Worm (Caenorhabditis elegans) whole organism, young adult: ENCODE results near the gene cest-1.2.

Experiments used
- B0019.2 ChIP-seq: fragments of 200-800 bp; sonication (Bioruptor generic); conservative IDR thresholded peaks from 2 replicates; pipeline ENCODE4 v1.3.6; 2022; ENCODE audit warnings: missing genetic modification reagents, missing genetic modification characterization, missing compliant biosample characterization
- F22D6.2 ChIP-seq: sonication (generic microtip); optimal IDR thresholded peaks from 2 replicates; lab custom pipeline; 2016; ENCODE audit warnings: mild to moderate bottlenecking, missing genetic modification characterization, missing compliant biosample characterization
- F57C9.4 ChIP-seq: sonication (generic microtip); optimal IDR thresholded peaks from 2 replicates; lab custom pipeline; 2017; ENCODE audit warnings: mild to moderate bottlenecking, missing genetic modification characterization, missing compliant biosample characterization
- T07F8.4 ChIP-seq: sonication (generic microtip); optimal IDR thresholded peaks from 2 replicates; lab custom pipeline; 2016; ENCODE audit warnings: mild to moderate bottlenecking, missing genetic modification characterization, moderate library complexity, missing compliant biosample characterization
- Y79H2A.3 ChIP-seq: fragments of 200-800 bp; sonication (Bioruptor generic); conservative IDR thresholded peaks from 2 replicates; pipeline ENCODE4 v1.3.6; 2022; ENCODE audit warnings: missing genetic modification reagents, missing genetic modification characterization, missing compliant biosample characterization
- aptf-2 ChIP-seq: fragments of 200-800 bp; sonication (Bioruptor generic); conservative IDR thresholded peaks from 2 replicates; pipeline ENCODE4 v1.3.6; 2022; ENCODE audit warnings: missing genetic modification reagents, missing genetic modification characterization, missing compliant biosample characterization
- attf-3 ChIP-seq: fragments of 200-800 bp; sonication (Bioruptor generic); conservative IDR thresholded peaks from 2 replicates; pipeline ENCODE4 v1.3.6; 2022; ENCODE audit warnings: missing genetic modification reagents, missing genetic modification characterization, missing compliant biosample characterization
- bed-2 ChIP-seq: fragments of 200-800 bp; sonication (Bioruptor generic); IDR thresholded peaks from 2 replicates; pipeline ENCODE4 v1.3.6; 2022; ENCODE audit warnings: missing genetic modification reagents, missing genetic modification characterization, missing compliant biosample characterization
- ceh-27 ChIP-seq: fragments of 200-800 bp; sonication (Bioruptor generic); optimal IDR thresholded peaks from 2 replicates; lab custom pipeline; 2018; ENCODE audit warnings: mild to moderate bottlenecking, missing genetic modification characterization, moderate library complexity, missing compliant biosample characterization
- ets-4 ChIP-seq: fragments of 200-800 bp; sonication (Bioruptor generic); optimal IDR thresholded peaks from 2 replicates; lab custom pipeline; 2018; ENCODE audit warnings: mild to moderate bottlenecking, missing genetic modification characterization, missing compliant biosample characterization
- lin-40 ChIP-seq: sonication (generic microtip); optimal IDR thresholded peaks from 2 replicates; lab custom pipeline; 2016; ENCODE audit warnings: missing genetic modification characterization, mild to moderate bottlenecking, missing compliant biosample characterization, missing genotype, missing genetic modification reagents
- lir-1 ChIP-seq: fragments of 200-800 bp; sonication (Bioruptor generic); conservative IDR thresholded peaks from 2 replicates; pipeline ENCODE4 v1.3.6; 2022; ENCODE audit warnings: missing genetic modification reagents, missing genetic modification characterization, missing compliant biosample characterization
- lsl-1 ChIP-seq: fragments of 200-800 bp; sonication (Bioruptor generic); optimal IDR thresholded peaks from 2 replicates; lab custom pipeline; 2018; ENCODE audit warnings: mild to moderate bottlenecking, missing genetic modification characterization, moderate library complexity, missing compliant biosample characterization
- madf-8 ChIP-seq: fragments of 200-800 bp; sonication (Bioruptor generic); conservative IDR thresholded peaks from 2 replicates; pipeline ENCODE4 v1.3.6; 2022; ENCODE audit warnings: missing genetic modification reagents, missing genetic modification characterization, missing compliant biosample characterization
- mel-28 ChIP-seq: sonication (generic microtip); optimal IDR thresholded peaks from 2 replicates; lab custom pipeline; 2016; ENCODE audit warnings: borderline replicate concordance, mild to moderate bottlenecking, missing genetic modification characterization, missing compliant biosample characterization
- nhr-80 ChIP-seq: sonication (generic microtip); optimal IDR thresholded peaks from 2 replicates; lab custom pipeline; 2016; ENCODE audit warnings: missing genetic modification characterization, missing compliant biosample characterization
- rec-8 ChIP-seq, 2 experiments: sonication (generic microtip); optimal IDR thresholded peaks; 2 replicates each; lab custom pipeline; 2016; ENCODE audit warnings: mild to moderate bottlenecking in 2 of 2, missing genetic modification characterization in 2 of 2, missing genetic modification reagents in 2 of 2, missing genotype in 2 of 2, missing biosample characterization in 1 of 2, missing compliant biosample characterization in 1 of 2, moderate library complexity in 1 of 2
- ztf-6 ChIP-seq: fragments of 200-800 bp; sonication (Bioruptor generic); IDR thresholded peaks from 2 replicates; pipeline ENCODE4 v1.3.6; 2022; ENCODE audit warnings: missing genetic modification reagents, missing genetic modification characterization, missing compliant biosample characterization

The cest-1.2 gene

DNA sequence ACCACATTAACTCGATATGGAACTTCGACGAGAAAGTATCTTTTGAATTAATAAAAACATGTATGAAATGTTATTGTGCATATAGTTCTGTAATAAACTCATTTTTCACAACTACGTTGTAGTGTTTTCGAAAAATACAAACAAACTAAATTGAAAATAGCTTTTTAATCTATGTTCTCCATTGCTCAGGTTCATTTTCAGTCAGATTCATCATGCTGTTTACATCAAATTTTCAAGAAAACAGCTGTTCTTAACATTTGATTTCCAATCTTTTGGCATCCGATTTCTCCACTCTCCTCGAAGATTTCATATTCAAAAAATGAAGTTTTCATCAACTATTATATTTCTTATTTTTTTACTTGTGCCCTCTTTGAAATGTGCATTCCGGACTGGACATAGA, 50.6 kb downstream of the cest-1.2 start, which contains the start of gene H39E23.2:
H39E23.2 (plus strand) TSS at position 301 of the 400 bp plus-strand sequence.
- TF ChIP-seq Y79H2A.3 (GFP tag; lab: Robert Waterston, UW) (no peak), rec-8 (tag; optimal IDR thresholded peaks at IDR 0.05; lab: Kevin White, UChicago) (no peak), ztf-6 (GFP tag; lab: Robert Waterston, UW) (no peak), ets-4 (GFP tag; lab: Kevin White, UChicago) (no peak), T07F8.4 (no peak), attf-3 (GFP tag; lab: Robert Waterston, UW) (no peak), bed-2 (no peak), madf-8 (GFP tag; lab: Robert Waterston, UW) (no peak), B0019.2 (no peak), ceh-27 (no peak), mel-28 (no peak), lsl-1 (GFP tag; lab: Kevin White, UChicago) (no peak), F57C9.4 (tag; lab: Kevin White, UChicago) (no peak), F22D6.2 (tag; lab: Kevin White, UChicago) (no peak), lin-40 (no peak), aptf-2 (GFP tag; lab: Robert Waterston, UW) (no peak), nhr-80 (tag; lab: Kevin White, UChicago) (no peak), lir-1 (no peak)
